Worm (Caenorhabditis elegans): ENCODE data around the gene gldi-6.

- TF ChIP-seq sptf-2 (GFP tag; optimal IDR thresholded peaks at IDR 0.05) (no peak), somi-1 (GFP tag; optimal IDR thresholded peaks at IDR 0.05) (no peak), tbx-9 (tag; optimal IDR thresholded peaks at IDR 0.05; ENCODE audit: borderline replicate concordance) (no peak), cebp-1 (GFP tag; IDR thresholded peaks at IDR 0.05) (no peak), cebp-1 (tag; optimal IDR thresholded peaks at IDR 0.05) (no peak), D2030.7 (GFP tag; IDR thresholded peaks at IDR 0.05) (no peak), F10E7.11 (tag; optimal IDR thresholded peaks at IDR 0.05) (no peak), pha-4 (tag; optimal IDR thresholded peaks at IDR 0.05) (no peak)
Measured at ce11 chrII:3472316-3472715, 25.6 kb downstream of the gldi-6 start, which contains the start of gene Y49F6B.12.
